Worm (Caenorhabditis elegans) whole organism, mixed stage, embryonic: ENCODE measurements around the gene C02B10.6.

Experiments used
- drap-1 ChIP-seq: fragments of 200-800 bp; sonication (Bioruptor generic); optimal IDR thresholded peaks from 3 replicates; lab custom pipeline; 2018; ENCODE audit warnings: mild to moderate bottlenecking, missing genetic modification characterization, missing compliant biosample characterization
- elt-3 ChIP-seq: fragments of 150-350 bp; optimal IDR thresholded peaks from 2 replicates; lab custom pipeline; 2014; ENCODE audit warnings: missing biosample characterization, missing genetic modification characterization
- hlh-1 ChIP-seq: fragments of 150-350 bp; optimal IDR thresholded peaks from 2 replicates; lab custom pipeline; 2014; ENCODE audit warnings: missing biosample characterization, missing genetic modification reagents, missing genetic modification characterization
- lin-13 ChIP-seq: fragments of 150-350 bp; optimal IDR thresholded peaks from 2 replicates; lab custom pipeline; 2014; ENCODE audit warnings: missing biosample characterization, missing genetic modification characterization
- mab-5 ChIP-seq: fragments of 150-350 bp; optimal IDR thresholded peaks from 2 replicates; lab custom pipeline; 2014; ENCODE audit warnings: missing biosample characterization, missing genetic modification characterization
- nhr-76 ChIP-seq: sonication (generic microtip); optimal IDR thresholded peaks from 2 replicates; lab custom pipeline; 2017; ENCODE audit warnings: missing biosample characterization, missing genetic modification characterization
- snpc-4 ChIP-seq: fragments of 150-350 bp; optimal IDR thresholded peaks from 2 replicates; lab custom pipeline; 2014; ENCODE audit warnings: missing biosample characterization, missing genetic modification characterization
- unc-39 ChIP-seq: fragments of 150-350 bp; optimal IDR thresholded peaks from 2 replicates; lab custom pipeline; 2014; ENCODE audit warnings: missing biosample characterization, missing genetic modification characterization
- unc-62 ChIP-seq: fragments of 150-350 bp; optimal IDR thresholded peaks from 2 replicates; lab custom pipeline; 2014; ENCODE audit warnings: missing biosample characterization, missing genetic modification reagents, missing genetic modification characterization
- zip-8 ChIP-seq: fragments of 150-350 bp; optimal IDR thresholded peaks from 2 replicates; lab custom pipeline; 2014; ENCODE audit warnings: missing biosample characterization, missing genetic modification characterization
- ztf-11 ChIP-seq: fragments of 150-350 bp; optimal IDR thresholded peaks from 2 replicates; lab custom pipeline; 2014; ENCODE audit warnings: missing biosample characterization, missing genetic modification characterization

DNA sequence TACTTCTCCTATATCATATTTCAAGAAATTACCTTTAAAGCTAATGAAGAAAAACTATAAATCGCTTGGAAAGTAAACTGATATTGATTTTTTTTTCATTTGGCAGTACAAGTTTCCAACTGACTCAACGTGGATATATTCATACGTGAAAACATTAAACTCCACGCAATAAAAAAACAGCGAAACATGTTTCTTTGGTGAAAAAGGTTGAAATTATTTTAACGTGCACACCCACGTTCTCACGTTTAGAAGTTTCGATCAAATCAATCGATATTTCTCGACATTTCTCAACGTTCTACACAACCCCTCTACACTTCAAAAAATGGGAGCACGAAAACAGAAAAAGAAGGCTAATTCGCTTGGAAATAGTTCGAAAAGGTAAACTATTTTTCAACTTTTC is 41.7 kb upstream of the C02B10.6 start, which contains the start of the genes best-6 and C09B9.2:
- TF ChIP-seq nhr-76 (tag; lab: Kevin White, UChicago) = no peak
- no peak for TF ChIP-seq ztf-11 (tag; lab: Kevin White, UChicago)
- TF ChIP-seq unc-62 (GFP tag; lab: Kevin White, UChicago) = no peak
- no peak for TF ChIP-seq drap-1 (GFP tag; lab: Kevin White, UChicago)
- TF ChIP-seq lin-13 (tag; lab: Kevin White, UChicago) = no peak
- no peak for TF ChIP-seq mab-5 (tag; lab: Kevin White, UChicago)
- no peak for TF ChIP-seq hlh-1 (tag; lab: Kevin White, UChicago)
- no peak for TF ChIP-seq snpc-4 (tag; lab: Kevin White, UChicago)
- no peak for TF ChIP-seq unc-39 (tag; lab: Kevin White, UChicago)
- no peak for TF ChIP-seq elt-3
- no peak for TF ChIP-seq zip-8 (tag; lab: Kevin White, UChicago)
